Fruit fly (Drosophila melanogaster): ENCODE results near the gene CG13996.

CG13996 gene

dm6 chr2L:5998383-5998782 is 22.3 kb upstream of the CG13996 start:
- TF ChIP-seq Dll (optimal IDR thresholded peaks at IDR 0.05) (no peak), psq (optimal IDR thresholded peaks at IDR 0.05) (no peak), usp (GFP tag; optimal IDR thresholded peaks at IDR 0.05) (no peak), pan (optimal IDR thresholded peaks at IDR 0.05) (no peak), EcR (GFP tag; optimal IDR thresholded peaks at IDR 0.05) (no peak), CG8478 (optimal IDR thresholded peaks at IDR 0.05) (no peak)

dm6 chr2L:5999247-5999646 is 21.4 kb upstream of the CG13996 start, which contains the start of gene Kdm5:
Gene Kdm5 (minus strand): TSS chr2L:5999501.
- TF ChIP-seq Dll (optimal IDR thresholded peaks at IDR 0.05) (no peak), pan (optimal IDR thresholded peaks at IDR 0.05) (no peak), psq (optimal IDR thresholded peaks at IDR 0.05) (no peak), usp (GFP tag; optimal IDR thresholded peaks at IDR 0.05) (no peak), EcR (GFP tag; optimal IDR thresholded peaks at IDR 0.05) (no peak), CG8478 (optimal IDR thresholded peaks at IDR 0.05) (no peak)

- TF ChIP-seq psq (optimal IDR thresholded peaks at IDR 0.05), result no peak
- no peak for TF ChIP-seq pan (optimal IDR thresholded peaks at IDR 0.05)
- TF ChIP-seq CG8478 (optimal IDR thresholded peaks at IDR 0.05), result no peak
- no peak for TF ChIP-seq EcR (GFP tag; optimal IDR thresholded peaks at IDR 0.05)
- no peak for TF ChIP-seq usp (GFP tag; optimal IDR thresholded peaks at IDR 0.05)
- TF ChIP-seq Dll (optimal IDR thresholded peaks at IDR 0.05), result no peak
These were observed 20.6 kb upstream of the CG13996 start, which contains the start of gene Tsp26A for dm6 chr2L:6000065-6000464. Gene Tsp26A (plus strand): TSS chr2L:6000228.

dm6 chr2L:6006508-6007232 is 14.0 kb upstream of the CG13996 start, which contains the start of gene Gal:
Gene Gal (minus strand): TSS chr2L:6006827.
- TF ChIP-seq EcR (GFP tag; optimal IDR thresholded peaks at IDR 0.05) (no peak), psq (optimal IDR thresholded peaks at IDR 0.05) (no peak), pan (optimal IDR thresholded peaks at IDR 0.05) (no peak), usp (GFP tag; optimal IDR thresholded peaks at IDR 0.05) (no peak), Dll (optimal IDR thresholded peaks at IDR 0.05) (no peak), CG8478 (optimal IDR thresholded peaks at IDR 0.05) (no peak)

dm6 chr2L:6012303-6013070 is 8.1 kb upstream of the CG13996 start, which contains the start of gene CG9098:
Gene CG9098 (minus strand): TSS chr2L:6012338.
- TF ChIP-seq psq (optimal IDR thresholded peaks at IDR 0.05) (no peak), Dll (optimal IDR thresholded peaks at IDR 0.05) (no peak), pan (optimal IDR thresholded peaks at IDR 0.05) (no peak), usp (GFP tag; optimal IDR thresholded peaks at IDR 0.05) (no peak), EcR (GFP tag; optimal IDR thresholded peaks at IDR 0.05) (no peak), CG8478 (optimal IDR thresholded peaks at IDR 0.05) (no peak)

- TF ChIP-seq EcR (GFP tag; optimal IDR thresholded peaks at IDR 0.05), result no peak
- TF ChIP-seq CG8478 (optimal IDR thresholded peaks at IDR 0.05), result no peak
- no peak for TF ChIP-seq usp (GFP tag; optimal IDR thresholded peaks at IDR 0.05)
- no peak for TF ChIP-seq pan (optimal IDR thresholded peaks at IDR 0.05)
- TF ChIP-seq psq (optimal IDR thresholded peaks at IDR 0.05), result no peak
- no peak for TF ChIP-seq Dll (optimal IDR thresholded peaks at IDR 0.05)
These were observed 7.6 kb upstream of the CG13996 start for dm6 chr2L:6013071-6013417.

dm6 chr2L:6019352-6020131 is 1.1 kb upstream of the CG13996 start, which contains the start of gene H2.0:
Gene H2.0 (minus strand): TSS chr2L:6019402.
- TF ChIP-seq usp (GFP tag; optimal IDR thresholded peaks at IDR 0.05) (no peak), CG8478 (optimal IDR thresholded peaks at IDR 0.05) (no peak), Dll (optimal IDR thresholded peaks at IDR 0.05) (no peak), psq (optimal IDR thresholded peaks at IDR 0.05) (no peak), EcR (GFP tag; optimal IDR thresholded peaks at IDR 0.05) (no peak), pan (optimal IDR thresholded peaks at IDR 0.05) (no peak)

dm6 chr2L:6022793-6023192 is 2.2 kb downstream of the CG13996 start:
- TF ChIP-seq CG8478 (optimal IDR thresholded peaks at IDR 0.05), result no peak
- no peak for TF ChIP-seq pan (optimal IDR thresholded peaks at IDR 0.05)

- no peak for TF ChIP-seq CG8478 (optimal IDR thresholded peaks at IDR 0.05)
These were observed 3.8 kb downstream of the CG13996 start, which contains the start of gene CG9107 for dm6 chr2L:6024345-6024907. Gene CG9107 (minus strand): TSS chr2L:6024539.

dm6 chr2L:6028712-6029111 is 8.1 kb downstream of the CG13996 start:
- TF ChIP-seq Dll (optimal IDR thresholded peaks at IDR 0.05), result no peak
- TF ChIP-seq usp (GFP tag; optimal IDR thresholded peaks at IDR 0.05), result no peak
- TF ChIP-seq CG8478 (optimal IDR thresholded peaks at IDR 0.05), result no peak
- no peak for TF ChIP-seq EcR (GFP tag; optimal IDR thresholded peaks at IDR 0.05)
- TF ChIP-seq pan (optimal IDR thresholded peaks at IDR 0.05), result no peak
- TF ChIP-seq psq (optimal IDR thresholded peaks at IDR 0.05), result no peak

- TF ChIP-seq EcR (GFP tag; optimal IDR thresholded peaks at IDR 0.05), result no peak
- TF ChIP-seq CG8478 (optimal IDR thresholded peaks at IDR 0.05), result no peak
- TF ChIP-seq psq (optimal IDR thresholded peaks at IDR 0.05), result no peak
- no peak for TF ChIP-seq Dll (optimal IDR thresholded peaks at IDR 0.05)
These were observed 11.2 kb downstream of the CG13996 start for dm6 chr2L:6031838-6032237.
